Fruit fly (Drosophila melanogaster) whole organism, wandering third instar larva: ENCODE measurements around the gene t-cup.

Source experiments
- CG32264 ChIP-seq: fragments of 200-800 bp; sonication (Bioruptor generic); optimal IDR thresholded peaks from 2 replicates; lab custom pipeline; 2016; ENCODE audit warnings: missing biosample characterization, missing genetic modification characterization
- CrebA ChIP-seq: fragments of 200-800 bp; sonication (Bioruptor generic); optimal IDR thresholded peaks from 2 replicates; lab custom pipeline; 2016; ENCODE audit warnings: missing biosample characterization, mild to moderate bottlenecking, missing genetic modification characterization, borderline replicate concordance
- Dfd ChIP-seq: fragments of >200 bp; optimal IDR thresholded peaks from 2 replicates; lab custom pipeline; 2017; ENCODE audit warnings: missing biosample characterization, missing genetic modification characterization
- HLH106 ChIP-seq: fragments of 200-800 bp; optimal IDR thresholded peaks from 3 replicates; lab custom pipeline; 2019; ENCODE audit warnings: missing biosample characterization, mild to moderate bottlenecking, missing genetic modification characterization, moderate library complexity
- Hnf4 ChIP-seq: fragments of 200-800 bp; sonication (Bioruptor generic); optimal IDR thresholded peaks from 2 replicates; lab custom pipeline; 2016; ENCODE audit warnings: missing biosample characterization, mild to moderate bottlenecking, missing genetic modification characterization
- Hr78 ChIP-seq: fragments of >200 bp; optimal IDR thresholded peaks from 2 replicates; lab custom pipeline; 2017; ENCODE audit warnings: missing biosample characterization, missing genetic modification characterization
- Hr83 ChIP-seq: fragments of 200-300 bp; sonication (Bioruptor generic); optimal IDR thresholded peaks from 2 replicates; lab custom pipeline; 2016; ENCODE audit warnings: missing biosample characterization, mild to moderate bottlenecking, missing genetic modification characterization, moderate library complexity; ENCODE audit not compliant: poor library complexity, severe bottlenecking
- Mio ChIP-seq: sonication (Bioruptor generic); optimal IDR thresholded peaks from 2 replicates; lab custom pipeline; 2016; ENCODE audit warnings: missing biosample characterization, missing genetic modification characterization
- Myc ChIP-seq: fragments of >200 bp; optimal IDR thresholded peaks from 2 replicates; lab custom pipeline; 2017
- N ChIP-seq: fragments of >200 bp; optimal IDR thresholded peaks from 2 replicates; lab custom pipeline; 2018; ENCODE audit warnings: missing biosample characterization, missing external identifiers, missing genetic modification characterization
- OdsH ChIP-seq: fragments of 200-800 bp; sonication (Bioruptor generic); optimal IDR thresholded peaks from 2 replicates; lab custom pipeline; 2016; ENCODE audit warnings: missing biosample characterization, mild to moderate bottlenecking, missing genetic modification characterization
- Rel ChIP-seq, 2 experiments: fragments of 200-800 bp; sonication (Bioruptor generic) in 1 of 2; optimal IDR thresholded peaks; 2 replicates in 1 of 2; 3 replicates in 1 of 2; lab custom pipeline; 2016 to 2019; ENCODE audit warnings: mild to moderate bottlenecking in 2 of 2, missing biosample characterization in 2 of 2, missing genetic modification characterization in 2 of 2, moderate library complexity in 1 of 2
- brk ChIP-seq: fragments of 200-800 bp; sonication (Bioruptor generic); optimal IDR thresholded peaks from 2 replicates; lab custom pipeline; 2016; ENCODE audit warnings: missing biosample characterization, mild to moderate bottlenecking, missing genetic modification characterization
- dl ChIP-seq, 2 experiments: fragments of 175-275, 200-275 bp in 1 of 2; fragments of 200-275 bp in 1 of 2; sonication (Bioruptor generic); optimal IDR thresholded peaks; lab custom pipeline; 2018; ENCODE audit warnings: mild to moderate bottlenecking in 2 of 2, missing biosample characterization in 2 of 2, missing genetic modification characterization in 2 of 2, moderate library complexity in 2 of 2; ENCODE audit not compliant: partially characterized antibody in 2 of 2, insufficient read depth in 1 of 2
- dmrt93B ChIP-seq: fragments of 200-800 bp; sonication (Bioruptor generic); optimal IDR thresholded peaks from 2 replicates; lab custom pipeline; 2018; ENCODE audit warnings: missing biosample characterization, mild to moderate bottlenecking, missing genetic modification characterization
- foxo ChIP-seq, 2 experiments: fragments of 200-800 bp; sonication (Bioruptor generic); optimal IDR thresholded peaks; 2 replicates in 1 of 2; 3 replicates in 1 of 2; lab custom pipeline; 2016 to 2017; ENCODE audit warnings: missing biosample characterization in 2 of 2, missing genetic modification characterization in 2 of 2
- fru ChIP-seq: fragments of 200-800 bp; sonication (Bioruptor generic); optimal IDR thresholded peaks from 3 replicates; lab custom pipeline; 2016; ENCODE audit warnings: missing biosample characterization, mild to moderate bottlenecking, missing genetic modification characterization
- h ChIP-seq: fragments of 200-800 bp; sonication (Bioruptor generic); optimal IDR thresholded peaks from 3 replicates; lab custom pipeline; 2016; ENCODE audit warnings: missing biosample characterization, mild to moderate bottlenecking, missing genetic modification characterization
- jim ChIP-seq: fragments of 175-275, 200-325 bp; sonication (Bioruptor generic); optimal IDR thresholded peaks from 2 replicates; lab custom pipeline; 2016; ENCODE audit warnings: missing biosample characterization, mild to moderate bottlenecking, missing genetic modification characterization
- lola ChIP-seq: fragments of >200 bp; optimal IDR thresholded peaks from 2 replicates; lab custom pipeline; 2017; ENCODE audit warnings: missing biosample characterization, missing genetic modification characterization
- pan ChIP-seq: fragments of >200 bp; optimal IDR thresholded peaks from 2 replicates; lab custom pipeline; 2017
- psq ChIP-seq: fragments of 200-800 bp; sonication (Bioruptor generic); optimal IDR thresholded peaks from 3 replicates; lab custom pipeline; 2017; ENCODE audit warnings: missing biosample characterization, mild to moderate bottlenecking, missing genetic modification characterization, moderate library complexity
- rgr ChIP-seq: fragments of 200-800 bp; sonication (Bioruptor generic); optimal IDR thresholded peaks from 3 replicates; lab custom pipeline; 2016; ENCODE audit warnings: missing biosample characterization, mild to moderate bottlenecking, missing genetic modification characterization
- sv ChIP-seq: fragments of 200-800 bp; sonication (Bioruptor generic); optimal IDR thresholded peaks from 3 replicates; lab custom pipeline; 2016; ENCODE audit warnings: missing biosample characterization, missing genetic modification characterization
- tai ChIP-seq: sonication (Bioruptor generic); optimal IDR thresholded peaks from 2 replicates; lab custom pipeline; 2016; ENCODE audit warnings: missing biosample characterization, missing genetic modification characterization
- usp ChIP-seq: fragments of >200 bp; optimal IDR thresholded peaks from 2 replicates; lab custom pipeline; 2017; ENCODE audit warnings: missing biosample characterization, missing genetic modification characterization
- woc ChIP-seq: sonication (Bioruptor generic); optimal IDR thresholded peaks from 2 replicates; lab custom pipeline; 2016; ENCODE audit warnings: missing biosample characterization, mild to moderate bottlenecking, missing genetic modification characterization

t-cup gene

dm6 chr2L:12505662-12506061 lies 8.5 kb upstream of the t-cup start:
- no peak for TF ChIP-seq Hr83 (GFP tag; lab: Kevin White, UChicago)
- TF ChIP-seq Mio (GFP tag; lab: Kevin White, UChicago) = no peak
- TF ChIP-seq pan (lab: Kevin White, UChicago) = no peak
- TF ChIP-seq CG32264 (GFP tag; lab: Kevin White, UChicago) = no peak

dm6 chr2L:12504886-12505450 lies 7.8 kb upstream of the t-cup start:
- TF ChIP-seq CrebA (GFP tag; lab: Kevin White, UChicago) (peak; percentile 1), N (GFP tag; lab: Kevin White, UChicago) (no peak), Mio (GFP tag; lab: Kevin White, UChicago) (no peak), pan (lab: Kevin White, UChicago) (no peak)

- TF ChIP-seq HLH106 (tag; lab: Kevin White, UChicago) (no peak), CrebA (GFP tag; lab: Kevin White, UChicago) (no peak), h (no peak), tai (GFP tag; lab: Kevin White, UChicago) (peak; percentile 8), CG32264 (GFP tag; lab: Kevin White, UChicago) (no peak), sv (GFP tag; lab: Kevin White, UChicago) (no peak), Hnf4 (GFP tag; lab: Kevin White, UChicago) (no peak), Mio (GFP tag; lab: Kevin White, UChicago) (no peak), pan (lab: Kevin White, UChicago) (no peak), Myc (lab: Kevin White, UChicago) (no peak), dmrt93B (GFP tag; lab: Kevin White, UChicago) (no peak), Hr78 (GFP tag; lab: Kevin White, UChicago) (no peak), usp (GFP tag; lab: Kevin White, UChicago) (no peak), Hr83 (GFP tag; lab: Kevin White, UChicago) (no peak), Rel (GFP tag; optimal IDR thresholded peaks at IDR 0.05; lab: Kevin White, UChicago) (no peak), Rel (tag; optimal IDR thresholded peaks at IDR 0.05; lab: Kevin White, UChicago) (peak; percentile 71)
Observed at dm6 chr2L:12504006-12504885, 7.1 kb upstream of the t-cup start.

dm6 chr2L:12502839-12503439 lies 5.8 kb upstream of the t-cup start:
- no peak for TF ChIP-seq Hr83 (GFP tag; lab: Kevin White, UChicago)
- TF ChIP-seq rgr (GFP tag; lab: Kevin White, UChicago) = no peak
- TF ChIP-seq N (GFP tag; lab: Kevin White, UChicago) = no peak
- TF ChIP-seq Rel (GFP tag; optimal IDR thresholded peaks at IDR 0.05; lab: Kevin White, UChicago) = no peak
- TF ChIP-seq Rel (tag; optimal IDR thresholded peaks at IDR 0.05; lab: Kevin White, UChicago) = no peak
- TF ChIP-seq woc (GFP tag; lab: Kevin White, UChicago) = no peak
- TF ChIP-seq CG32264 (GFP tag; lab: Kevin White, UChicago) = no peak
- no peak for TF ChIP-seq foxo (GFP tag; optimal IDR thresholded peaks at IDR 0.05; lab: Kevin White, UChicago)
- no peak for TF ChIP-seq lola (GFP tag; lab: Kevin White, UChicago)
- TF ChIP-seq OdsH (GFP tag; lab: Kevin White, UChicago) = no peak
- TF ChIP-seq Hnf4 (GFP tag; lab: Kevin White, UChicago) = no peak
- TF ChIP-seq Hr78 (GFP tag; lab: Kevin White, UChicago) = no peak
- no peak for TF ChIP-seq jim (GFP tag; lab: Kevin White, UChicago)
- no peak for TF ChIP-seq CrebA (GFP tag; lab: Kevin White, UChicago)
- no peak for TF ChIP-seq HLH106 (tag; lab: Kevin White, UChicago)
- no peak for TF ChIP-seq Dfd (GFP tag; lab: Kevin White, UChicago)
- no peak for TF ChIP-seq brk (GFP tag; lab: Kevin White, UChicago)
- no peak for TF ChIP-seq fru
- no peak for TF ChIP-seq psq (GFP tag; lab: Kevin White, UChicago)
- TF ChIP-seq, all 38 proteins: peak for 0

- TF ChIP-seq psq (GFP tag; lab: Kevin White, UChicago) = no peak
- no peak for TF ChIP-seq Hnf4 (GFP tag; lab: Kevin White, UChicago)
- TF ChIP-seq sv (GFP tag; lab: Kevin White, UChicago) = no peak
- TF ChIP-seq CrebA (GFP tag; lab: Kevin White, UChicago) = no peak
- TF ChIP-seq dl (GFP tag; optimal IDR thresholded peaks at IDR 0.05; lab: Kevin White, UChicago; ENCODE audit: insufficient read depth in 1 of 2, partially characterized antibody in 2 of 2) = no peak
- TF ChIP-seq pan (lab: Kevin White, UChicago) = no peak
- no peak for TF ChIP-seq CG32264 (GFP tag; lab: Kevin White, UChicago)
- no peak for TF ChIP-seq h
- TF ChIP-seq rgr (GFP tag; lab: Kevin White, UChicago) = no peak
Observed at dm6 chr2L:12500405-12500804, 3.3 kb upstream of the t-cup start.
